Fruit fly (Drosophila melanogaster) whole organism, embryonic: ENCODE measurements around the gene CG13306.
A peak's percentile ranks its signal among the peaks of the same experiment; 100 is the strongest.

ENCODE experiments used
- Ada2b ChIP-seq: fragments of 200-800 bp; sonication (Bioruptor generic); IDR thresholded peaks from 2 replicates; pipeline ENCODE4 v1.3.6; 2022; ENCODE audit warnings: missing biosample characterization, missing genetic modification characterization
- Atf6 ChIP-seq: fragments of 200-800 bp; sonication (Bioruptor generic); IDR thresholded peaks from 2 replicates; pipeline ENCODE4 v1.3.6; 2022; ENCODE audit warnings: missing biosample characterization, missing genetic modification characterization
- B-H1 ChIP-seq: fragments of 200-800 bp; sonication (Bioruptor generic); IDR thresholded peaks from 3 replicates; pipeline ENCODE4 v1.3.6; 2022; ENCODE audit warnings: missing biosample characterization, missing genetic modification characterization
- BEAF-32 ChIP-seq: fragments of 200-800 bp; sonication (Bioruptor generic); optimal IDR thresholded peaks from 3 replicates; lab custom pipeline; 2017; ENCODE audit warnings: missing biosample characterization, missing genetic modification characterization, mild to moderate bottlenecking, moderate library complexity, missing genetic modification reagents
- CG11247 ChIP-seq: fragments of 200-800 bp; sonication (Bioruptor generic); IDR thresholded peaks from 2 replicates; pipeline ENCODE4 v1.3.6; 2022; ENCODE audit warnings: missing biosample characterization, missing genetic modification characterization
- CG12659 ChIP-seq: fragments of 200-800 bp; sonication (Bioruptor generic); optimal IDR thresholded peaks from 3 replicates; lab custom pipeline; 2017; ENCODE audit warnings: mild to moderate bottlenecking, missing biosample characterization, missing genetic modification reagents, missing genetic modification characterization
- CG13775 ChIP-seq: fragments of 200-800 bp; sonication (Bioruptor generic); optimal IDR thresholded peaks from 3 replicates; lab custom pipeline; 2017; ENCODE audit warnings: missing biosample characterization, mild to moderate bottlenecking, missing genetic modification characterization
- CG15073 ChIP-seq: fragments of 200-800 bp; sonication (Bioruptor generic); optimal IDR thresholded peaks from 2 replicates; lab custom pipeline; 2016; ENCODE audit warnings: missing biosample characterization, missing genetic modification characterization
- CG16779 ChIP-seq: fragments of 200-800 bp; sonication (Bioruptor generic); IDR thresholded peaks from 2 replicates; pipeline ENCODE4 v1.3.6; 2022; ENCODE audit warnings: missing biosample characterization, missing genetic modification characterization
- CG17385 ChIP-seq: fragments of 200-800 bp; sonication (Bioruptor generic); optimal IDR thresholded peaks from 3 replicates; lab custom pipeline; 2018; ENCODE audit warnings: missing biosample characterization, mild to moderate bottlenecking, missing genetic modification characterization
- CG1832 ChIP-seq: fragments of 200-800 bp; sonication (Bioruptor generic); optimal IDR thresholded peaks from 2 replicates; lab custom pipeline; 2017; ENCODE audit warnings: missing biosample characterization, mild to moderate bottlenecking, missing genetic modification characterization, inconsistent platforms
- CG30020 ChIP-seq: fragments of 200-800 bp; optimal IDR thresholded peaks from 2 replicates; lab custom pipeline; 2019; ENCODE audit warnings: missing biosample characterization, mild to moderate bottlenecking, missing genetic modification characterization, moderate library complexity
- CG31224 ChIP-seq: fragments of 200-800 bp; sonication (Bioruptor generic); IDR thresholded peaks from 2 replicates; pipeline ENCODE4 v1.3.6; 2022; ENCODE audit warnings: missing biosample characterization, missing genetic modification characterization
- CG31441 ChIP-seq: fragments of 200-800 bp; sonication (Bioruptor generic); IDR thresholded peaks from 2 replicates; pipeline ENCODE4 v1.3.6; 2022; ENCODE audit warnings: missing biosample characterization, missing genetic modification characterization
- CG32767 ChIP-seq: fragments of 200-800 bp; sonication (Bioruptor generic); IDR thresholded peaks from 2 replicates; pipeline ENCODE4 v1.3.6; 2022; ENCODE audit warnings: missing biosample characterization, missing genetic modification characterization
- CG6272 ChIP-seq: fragments of 200-800 bp; sonication (Bioruptor generic); IDR thresholded peaks from 2 replicates; pipeline ENCODE4 v1.3.6; 2022; ENCODE audit warnings: missing biosample characterization, missing genetic modification characterization
- CG8290 ChIP-seq, 3 experiments: fragments of 200-800 bp; sonication (Bioruptor generic); optimal IDR thresholded peaks; 2 replicates each; lab custom pipeline; 2016 to 2019; ENCODE audit warnings: missing biosample characterization in 3 of 3, missing genetic modification characterization in 3 of 3, mild to moderate bottlenecking in 2 of 3, moderate library complexity in 1 of 3
- CkIIα-i1 ChIP-seq: fragments of 200-800 bp; sonication (Bioruptor generic); IDR thresholded peaks from 2 replicates; pipeline ENCODE4 v1.3.6; 2022; ENCODE audit warnings: missing biosample characterization, missing genetic modification characterization
- Dip3 ChIP-seq: fragments of 200-800 bp; sonication (Bioruptor generic); optimal IDR thresholded peaks from 3 replicates; lab custom pipeline; 2016; ENCODE audit warnings: missing biosample characterization, missing genetic modification characterization
- Dll ChIP-seq: fragments of 200-800 bp; sonication (Bioruptor generic); IDR thresholded peaks from 4 replicates; pipeline ENCODE4 v1.3.6; 2022; ENCODE audit warnings: missing biosample characterization, missing genetic modification characterization; ENCODE audit not compliant: partially characterized antibody
- Fer2 ChIP-seq: fragments of 200-800 bp; sonication (Bioruptor generic); optimal IDR thresholded peaks from 2 replicates; lab custom pipeline; 2018; ENCODE audit warnings: missing biosample characterization, mild to moderate bottlenecking, missing genetic modification characterization, moderate library complexity
- Gug ChIP-seq: fragments of 200-800 bp; sonication (Bioruptor generic); IDR thresholded peaks from 4 replicates; pipeline ENCODE4 v1.3.6; 2022; ENCODE audit warnings: missing biosample characterization, missing genetic modification characterization
- HHEX ChIP-seq: fragments of 200-800 bp; sonication (Bioruptor generic); optimal IDR thresholded peaks from 3 replicates; lab custom pipeline; 2017; ENCODE audit warnings: missing biosample characterization, mild to moderate bottlenecking, missing genetic modification characterization, missing genetic modification reagents
- Meics ChIP-seq: fragments of 200-800 bp; sonication (Bioruptor generic); optimal IDR thresholded peaks from 2 replicates; lab custom pipeline; 2017; ENCODE audit warnings: missing biosample characterization, mild to moderate bottlenecking, missing genetic modification characterization
- Myb ChIP-seq: fragments of 200-800 bp; sonication (Bioruptor generic); optimal IDR thresholded peaks from 2 replicates; lab custom pipeline; 2016; ENCODE audit warnings: missing biosample characterization, missing genetic modification characterization
- Neu2 ChIP-seq: fragments of 200-800 bp; sonication (Bioruptor generic); optimal IDR thresholded peaks from 3 replicates; lab custom pipeline; 2016; ENCODE audit warnings: missing biosample characterization, missing genetic modification characterization, borderline replicate concordance
- Sry-β ChIP-seq: fragments of 200-800 bp; sonication (Bioruptor generic); optimal IDR thresholded peaks from 2 replicates; lab custom pipeline; 2018; ENCODE audit warnings: missing biosample characterization, mild to moderate bottlenecking, missing genetic modification characterization, moderate library complexity
- Stat92E ChIP-seq, 3 experiments: fragments of >200 bp in 2 of 3; fragments of 200-800 bp in 1 of 3; sonication (Bioruptor generic) in 1 of 3; optimal IDR thresholded peaks; 2 replicates each; lab custom pipeline; 2017 to 2019; ENCODE audit warnings: missing biosample characterization in 3 of 3, missing genetic modification characterization in 3 of 3, mild to moderate bottlenecking in 1 of 3, moderate library complexity in 1 of 3
- YL-1 ChIP-seq: fragments of 200-800 bp; sonication (Bioruptor generic); optimal IDR thresholded peaks from 3 replicates; lab custom pipeline; 2017; ENCODE audit warnings: missing biosample characterization, mild to moderate bottlenecking, missing genetic modification characterization
- amos ChIP-seq: fragments of 200-800 bp; sonication (Bioruptor generic); IDR thresholded peaks from 2 replicates; pipeline ENCODE4 v1.3.6; 2022; ENCODE audit warnings: missing biosample characterization, missing genetic modification characterization; ENCODE audit not compliant: partially characterized antibody
- bbx ChIP-seq: fragments of 200-800 bp; sonication (Bioruptor generic); IDR thresholded peaks from 2 replicates; pipeline ENCODE4 v1.3.6; 2022; ENCODE audit warnings: missing biosample characterization, missing genetic modification characterization; ENCODE audit not compliant: partially characterized antibody
- bigmax ChIP-seq: fragments of 200-800 bp; sonication (Bioruptor generic); optimal IDR thresholded peaks from 2 replicates; lab custom pipeline; 2018; ENCODE audit warnings: missing biosample characterization, mild to moderate bottlenecking, missing genetic modification characterization
- bsh ChIP-seq, 2 experiments: fragments of 200-800 bp; sonication (Bioruptor generic); optimal IDR thresholded peaks; 2 replicates each; lab custom pipeline; 2017 to 2018; ENCODE audit warnings: mild to moderate bottlenecking in 2 of 2, missing biosample characterization in 2 of 2, missing genetic modification characterization in 2 of 2, moderate library complexity in 1 of 2
- ci ChIP-seq: fragments of 200-800 bp; sonication (Bioruptor generic); IDR thresholded peaks from 3 replicates; pipeline ENCODE4 v1.3.6; 2022; ENCODE audit warnings: missing biosample characterization, missing genetic modification characterization
- gfzf ChIP-seq: fragments of 200-800 bp; sonication (Bioruptor generic); optimal IDR thresholded peaks from 2 replicates; lab custom pipeline; 2016; ENCODE audit warnings: missing biosample characterization, mild to moderate bottlenecking, missing genetic modification characterization, moderate library complexity
- gro ChIP-seq: fragments of 200-800 bp; sonication (Bioruptor generic); optimal IDR thresholded peaks from 2 replicates; lab custom pipeline; 2016; ENCODE audit warnings: missing biosample characterization, missing genetic modification characterization
- gt ChIP-seq: fragments of 200-800 bp; sonication (Bioruptor generic); IDR thresholded peaks from 2 replicates; pipeline ENCODE4 v1.3.6; 2022; ENCODE audit warnings: missing biosample characterization, missing genetic modification characterization
- kni ChIP-seq: fragments of 200-800 bp; sonication (Bioruptor generic); optimal IDR thresholded peaks from 3 replicates; lab custom pipeline; 2017; ENCODE audit warnings: mild to moderate bottlenecking, missing biosample characterization, missing genetic modification reagents, missing genetic modification characterization
- nau ChIP-seq: fragments of 200-800 bp; sonication (Bioruptor generic); optimal IDR thresholded peaks from 3 replicates; lab custom pipeline; 2017; ENCODE audit warnings: missing biosample characterization, mild to moderate bottlenecking, missing genetic modification characterization, missing genetic modification reagents
- oc ChIP-seq: fragments of 200-800 bp; sonication (Bioruptor generic); optimal IDR thresholded peaks from 2 replicates; lab custom pipeline; 2018; ENCODE audit warnings: missing biosample characterization, mild to moderate bottlenecking, missing genetic modification characterization, moderate library complexity
- odd ChIP-seq: fragments of 200-800 bp; sonication (Bioruptor generic); optimal IDR thresholded peaks from 2 replicates; lab custom pipeline; 2017; ENCODE audit warnings: missing biosample characterization, mild to moderate bottlenecking, missing genetic modification characterization
- onecut ChIP-seq: fragments of 200-800 bp; sonication (Bioruptor generic); IDR thresholded peaks from 2 replicates; pipeline ENCODE4 v1.3.6; 2022; ENCODE audit warnings: missing biosample characterization, missing genetic modification characterization
- psq ChIP-seq: fragments of 200-800 bp; sonication (Bioruptor generic); optimal IDR thresholded peaks from 2 replicates; lab custom pipeline; 2017; ENCODE audit warnings: missing biosample characterization, missing genetic modification characterization
- seq ChIP-seq: fragments of 200-800 bp; sonication (Bioruptor generic); IDR thresholded peaks from 2 replicates; pipeline ENCODE4 v1.3.6; 2022; ENCODE audit warnings: missing biosample characterization, missing genetic modification characterization
- slou ChIP-seq: fragments of 200-800 bp; sonication (Bioruptor generic); optimal IDR thresholded peaks from 3 replicates; lab custom pipeline; 2016; ENCODE audit warnings: missing biosample characterization, missing genetic modification characterization
- tap ChIP-seq: fragments of 200-800 bp; optimal IDR thresholded peaks from 3 replicates; lab custom pipeline; 2019; ENCODE audit warnings: missing biosample characterization, mild to moderate bottlenecking, missing genetic modification characterization, moderate library complexity
- tll ChIP-seq, 2 experiments: fragments of 200-800 bp in 1 of 2; fragments of >200 bp in 1 of 2; sonication (Bioruptor generic) in 1 of 2; optimal IDR thresholded peaks; 2 replicates each; lab custom pipeline; 2017 to 2019; ENCODE audit warnings: missing biosample characterization in 2 of 2, missing genetic modification characterization in 2 of 2, mild to moderate bottlenecking in 1 of 2, moderate library complexity in 1 of 2
- trem ChIP-seq: fragments of 200-800 bp; optimal IDR thresholded peaks from 3 replicates; lab custom pipeline; 2019; ENCODE audit warnings: missing biosample characterization, mild to moderate bottlenecking, missing genetic modification characterization, moderate library complexity
- z ChIP-seq: fragments of 200-800 bp; sonication (Bioruptor generic); IDR thresholded peaks from 3 replicates; pipeline ENCODE4 v1.3.6; 2022; ENCODE audit warnings: missing biosample characterization, missing genetic modification characterization
- zen ChIP-seq: fragments of 200-800 bp; sonication (Bioruptor generic); optimal IDR thresholded peaks from 3 replicates; lab custom pipeline; 2018; ENCODE audit warnings: missing biosample characterization, mild to moderate bottlenecking, missing genetic modification characterization, moderate library complexity

Gene CG13306

dm6 chr3L:8718602-8719001 is 30.9 kb downstream of the CG13306 start (continued):
- TF ChIP-seq CkIIα-i1 (GFP tag; lab: Robert Waterston, UW) (no peak), tap (no peak), CG30020 (tag; lab: Kevin White, UChicago) (no peak), CG15073 (GFP tag; lab: Kevin White, UChicago) (no peak), oc (tag; lab: Kevin White, UChicago) (no peak), bigmax (GFP tag; lab: Kevin White, UChicago) (peak; percentile 20), odd (GFP tag; lab: Kevin White, UChicago) (no peak), YL-1 (GFP tag; lab: Kevin White, UChicago) (no peak), Dll (GFP tag; lab: Robert Waterston, UW) (peak; percentile 75), kni (no peak), CG17385 (GFP tag; lab: Kevin White, UChicago) (no peak), CG16779 (GFP tag; lab: Robert Waterston, UW) (no peak), gt (GFP tag; lab: Robert Waterston, UW) (no peak), bbx (peak; percentile 82), Ada2b (no peak), Fer2 (no peak), nau (GFP tag; lab: Kevin White, UChicago) (no peak), zen (tag; lab: Kevin White, UChicago) (no peak), gro (GFP tag; lab: Kevin White, UChicago) (peak; percentile 41), amos (GFP tag; lab: Robert Waterston, UW) (peak; percentile 84), B-H1 (GFP tag; lab: Robert Waterston, UW) (no peak), Dip3 (GFP tag; lab: Kevin White, UChicago) (no peak), Stat92E (GFP tag; optimal IDR thresholded peaks at IDR 0.05; lab: Kevin White, UChicago) (peak in 1 of 3 experiments; percentile 43), CG13775 (no peak), z (no peak), psq (GFP tag; lab: Kevin White, UChicago) (no peak), onecut (GFP tag; lab: Robert Waterston, UW) (no peak), slou (GFP tag; lab: Kevin White, UChicago) (no peak), CG31441 (peak; percentile 28; the same call in 1 of the 2 replicates), ci (GFP tag; lab: Robert Waterston, UW) (0 out of 3 replicates have a peak, but pooled peaks have one; percentile 41), Neu2 (GFP tag; lab: Kevin White, UChicago) (no peak), CG31224 (GFP tag; lab: Robert Waterston, UW) (no peak), CG11247 (GFP tag; lab: Robert Waterston, UW) (no peak), Atf6 (GFP tag; lab: Robert Waterston, UW) (peak; percentile 15; the same call in 1 of the 2 replicates), CG6272 (no peak), Myb (peak; percentile 30), tll (GFP tag; optimal IDR thresholded peaks at IDR 0.05; lab: Kevin White, UChicago) (no peak), CG8290 (GFP tag; optimal IDR thresholded peaks at IDR 0.05; lab: Kevin White, UChicago) (no peak), CG8290 (tag; optimal IDR thresholded peaks at IDR 0.05; lab: Kevin White, UChicago) (peak in 1 of 2 experiments; percentile 24), Gug (GFP tag; lab: Robert Waterston, UW) (no peak), seq (GFP tag; lab: Robert Waterston, UW) (no peak), CG12659 (GFP tag; lab: Kevin White, UChicago) (peak; percentile 1), bsh (GFP tag; optimal IDR thresholded peaks at IDR 0.05; lab: Kevin White, UChicago) (no peak), Meics (GFP tag; lab: Kevin White, UChicago) (peak; percentile 19), gfzf (GFP tag; lab: Kevin White, UChicago) (peak; percentile 16), trem (tag; lab: Kevin White, UChicago) (peak; percentile 74), BEAF-32 (GFP tag; lab: Kevin White, UChicago) (peak; percentile 76), Sry-β (no peak), CG32767 (GFP tag; lab: Robert Waterston, UW) (no peak), HHEX (GFP tag; lab: Kevin White, UChicago) (no peak), CG1832 (GFP tag; lab: Kevin White, UChicago) (no peak)
